Worm (Caenorhabditis elegans) whole organism, L1 larva: ENCODE results near the gene frpr-1.

Experiments
- C04F5.9 ChIP-seq: sonication (generic microtip); optimal IDR thresholded peaks from 2 replicates; lab custom pipeline; 2016; ENCODE audit warnings: missing genetic modification characterization, missing compliant biosample characterization
- C16A3.4 ChIP-seq: fragments of 150-350 bp; optimal IDR thresholded peaks from 2 replicates; lab custom pipeline; 2014; ENCODE audit warnings: missing biosample characterization, missing genetic modification characterization
- F16B12.6 ChIP-seq: fragments of 150-350 bp; optimal IDR thresholded peaks from 2 replicates; lab custom pipeline; 2014; ENCODE audit warnings: missing biosample characterization, missing genetic modification characterization
- Y116A8C.19 ChIP-seq: sonication (generic microtip); optimal IDR thresholded peaks from 2 replicates; lab custom pipeline; 2016; ENCODE audit warnings: missing compliant biosample characterization, missing genetic modification characterization, borderline replicate concordance
- aha-1 ChIP-seq: fragments of 150-350 bp; optimal IDR thresholded peaks from 2 replicates; lab custom pipeline; 2014; ENCODE audit warnings: missing biosample characterization, missing genetic modification characterization
- ama-1 ChIP-seq: fragments of 150-350 bp; optimal IDR thresholded peaks from 2 replicates; lab custom pipeline; 2014
- blmp-1 ChIP-seq: fragments of 150-350 bp; optimal IDR thresholded peaks from 2 replicates; lab custom pipeline; 2014; ENCODE audit warnings: missing biosample characterization, missing genetic modification characterization
- ceh-8 ChIP-seq: fragments of 200-800 bp; sonication (Bioruptor generic); optimal IDR thresholded peaks from 2 replicates; lab custom pipeline; 2018; ENCODE audit warnings: mild to moderate bottlenecking, missing genetic modification characterization, moderate library complexity, missing compliant biosample characterization
- ces-1 ChIP-seq: fragments of 150-350 bp; optimal IDR thresholded peaks from 2 replicates; lab custom pipeline; 2014; ENCODE audit warnings: missing biosample characterization, missing genetic modification reagents, missing genetic modification characterization
- dpl-1 ChIP-seq, 3 experiments: fragments of 150-350 bp in 2 of 3; sonication (generic microtip) in 1 of 3; optimal IDR thresholded peaks; 2 replicates each; lab custom pipeline; 2014 to 2017; ENCODE audit warnings: missing biosample characterization in 3 of 3, missing genetic modification characterization in 3 of 3, missing genetic modification reagents in 3 of 3
- efl-1 ChIP-seq, 4 experiments: fragments of 150-350 bp; optimal IDR thresholded peaks in 3 of 4; peaks in 1 of 4; 1 replicate in 1 of 4; 2 replicates in 3 of 4; lab custom pipeline; 2014; ENCODE audit warnings: missing biosample characterization in 2 of 4, missing genetic modification characterization in 2 of 4, missing genetic modification reagents in 2 of 4
- elt-2 ChIP-seq: sonication (generic microtip); optimal IDR thresholded peaks from 2 replicates; lab custom pipeline; 2016; ENCODE audit warnings: missing genetic modification characterization, mild to moderate bottlenecking, inconsistent platforms, missing compliant biosample characterization, missing genetic modification reagents
- elt-3 ChIP-seq, 6 experiments: fragments of 150-350 bp in 1 of 6; sonication (generic microtip); optimal IDR thresholded peaks; 2 replicates each; lab custom pipeline; 2017 to 2018; ENCODE audit warnings: missing biosample characterization in 6 of 6, missing genetic modification characterization in 6 of 6, inconsistent platforms in 1 of 6
- ets-5 ChIP-seq: fragments of 200-800 bp; sonication (Bioruptor generic); IDR thresholded peaks from 2 replicates; pipeline ENCODE4 v1.3.6; 2022; ENCODE audit warnings: missing genetic modification characterization, missing compliant biosample characterization
- grh-1 ChIP-seq: fragments of 200-800 bp; sonication (Bioruptor generic); IDR thresholded peaks from 2 replicates; pipeline ENCODE4 v1.3.6; 2022; ENCODE audit warnings: missing genetic modification reagents, missing genetic modification characterization, missing compliant biosample characterization
- hlh-17 ChIP-seq: fragments of 200-800 bp; sonication (Bioruptor generic); optimal IDR thresholded peaks from 2 replicates; lab custom pipeline; 2018; ENCODE audit warnings: missing genetic modification characterization, mild to moderate bottlenecking, missing compliant biosample characterization, moderate library complexity, borderline replicate concordance
- hlh-4 ChIP-seq: sonication (generic microtip); optimal IDR thresholded peaks from 2 replicates; lab custom pipeline; 2016; ENCODE audit warnings: mild to moderate bottlenecking, missing genetic modification characterization, missing compliant biosample characterization
- jun-1 ChIP-seq: fragments of 150-350 bp; optimal IDR thresholded peaks from 2 replicates; lab custom pipeline; 2014; ENCODE audit warnings: missing biosample characterization, missing genetic modification reagents, missing genetic modification characterization
- lin-14 ChIP-seq: fragments of 200-800 bp; sonication (Bioruptor generic); optimal IDR thresholded peaks from 2 replicates; lab custom pipeline; 2018; ENCODE audit warnings: mild to moderate bottlenecking, missing genetic modification characterization, moderate library complexity, missing compliant biosample characterization
- lin-35 ChIP-seq, 2 experiments: fragments of 150-350 bp; optimal IDR thresholded peaks; 2 replicates each; lab custom pipeline; 2014; ENCODE audit warnings: missing biosample characterization in 2 of 2, missing genetic modification characterization in 2 of 2, missing genetic modification reagents in 2 of 2
- lin-39 ChIP-seq: fragments of 150-350 bp; optimal IDR thresholded peaks from 2 replicates; lab custom pipeline; 2014; ENCODE audit warnings: missing biosample characterization, missing genetic modification reagents, missing genetic modification characterization
- lsy-2 ChIP-seq, 2 experiments: fragments of 150-350 bp; optimal IDR thresholded peaks; 2 replicates each; lab custom pipeline; 2014; ENCODE audit warnings: missing biosample characterization in 2 of 2, missing genetic modification characterization in 2 of 2
- mdl-1 ChIP-seq, 2 experiments: fragments of 150-350 bp; optimal IDR thresholded peaks; 2 replicates each; lab custom pipeline; 2014 to 2017; ENCODE audit warnings: missing biosample characterization in 2 of 2, missing genetic modification characterization in 2 of 2, inconsistent platforms in 1 of 2
- mef-2 ChIP-seq: fragments of 150-350 bp; optimal IDR thresholded peaks from 2 replicates; lab custom pipeline; 2014; ENCODE audit warnings: missing biosample characterization, missing genetic modification characterization
- mep-1 ChIP-seq: fragments of 150-350 bp; optimal IDR thresholded peaks from 2 replicates; lab custom pipeline; 2014; ENCODE audit warnings: missing biosample characterization, missing genetic modification characterization
- nhr-11 ChIP-seq: fragments of 150-350 bp; optimal IDR thresholded peaks from 2 replicates; lab custom pipeline; 2014; ENCODE audit warnings: missing biosample characterization, missing genetic modification characterization
- nhr-19 ChIP-seq: fragments of 200-800 bp; sonication (Bioruptor generic); conservative IDR thresholded peaks from 2 replicates; pipeline ENCODE4 v1.3.6; 2022; ENCODE audit warnings: missing genetic modification characterization, missing compliant biosample characterization
- nhr-71 ChIP-seq: sonication (generic microtip); optimal IDR thresholded peaks from 2 replicates; lab custom pipeline; 2016; ENCODE audit warnings: mild to moderate bottlenecking, missing genetic modification characterization, moderate library complexity, missing compliant biosample characterization
- nhr-77 ChIP-seq: fragments of 150-350 bp; optimal IDR thresholded peaks from 2 replicates; lab custom pipeline; 2014; ENCODE audit warnings: missing biosample characterization, missing genetic modification characterization
- nhr-85 ChIP-seq: sonication (generic microtip); peaks from one replicate; lab custom pipeline; 2016; ENCODE audit warnings: missing genetic modification characterization, inconsistent platforms, missing compliant biosample characterization
- nhr-90 ChIP-seq: sonication (generic microtip); optimal IDR thresholded peaks from 2 replicates; lab custom pipeline; 2016; ENCODE audit warnings: mild to moderate bottlenecking, missing genetic modification characterization, missing compliant biosample characterization; ENCODE audit not compliant: poor library complexity
- pag-3 ChIP-seq: sonication (generic microtip); optimal IDR thresholded peaks from 2 replicates; lab custom pipeline; 2017; ENCODE audit warnings: missing genetic modification characterization, mild to moderate bottlenecking, missing compliant biosample characterization, antibody characterized with exemption, borderline replicate concordance; ENCODE audit not compliant: insufficient read depth
- rnt-1 ChIP-seq: sonication (generic microtip); optimal IDR thresholded peaks from 2 replicates; lab custom pipeline; 2016; ENCODE audit warnings: mild to moderate bottlenecking, missing genetic modification characterization, moderate library complexity, missing compliant biosample characterization
- snpc-4 ChIP-seq: fragments of 150-350 bp; optimal IDR thresholded peaks from 2 replicates; lab custom pipeline; 2014; ENCODE audit warnings: missing biosample characterization, missing genetic modification characterization
- snu-23 ChIP-seq: sonication (generic microtip); optimal IDR thresholded peaks from 2 replicates; lab custom pipeline; 2016; ENCODE audit warnings: missing genetic modification characterization, missing compliant biosample characterization
- sup-37 ChIP-seq: fragments of 200-800 bp; sonication (Bioruptor generic); optimal IDR thresholded peaks from 2 replicates; lab custom pipeline; 2018; ENCODE audit warnings: mild to moderate bottlenecking, missing genetic modification characterization, missing compliant biosample characterization
- swsn-7 ChIP-seq: sonication (generic microtip); optimal IDR thresholded peaks from 2 replicates; lab custom pipeline; 2016; ENCODE audit warnings: missing genetic modification characterization, missing compliant biosample characterization
- unc-62 ChIP-seq: fragments of 150-350 bp; optimal IDR thresholded peaks from 2 replicates; lab custom pipeline; 2014; ENCODE audit warnings: missing biosample characterization, missing genetic modification reagents, missing genetic modification characterization
- unc-98 ChIP-seq: fragments of 200-800 bp; sonication (Bioruptor generic); IDR thresholded peaks from 2 replicates; pipeline ENCODE4 v1.3.6; 2022; ENCODE audit warnings: missing genetic modification characterization, missing compliant biosample characterization
- zip-4 ChIP-seq: fragments of 200-800 bp; sonication (Bioruptor generic); optimal IDR thresholded peaks from 2 replicates; lab custom pipeline; 2018; ENCODE audit warnings: mild to moderate bottlenecking, missing genetic modification characterization, moderate library complexity, missing compliant biosample characterization
- ztf-4 ChIP-seq: fragments of 150-350 bp; optimal IDR thresholded peaks from 2 replicates; lab custom pipeline; 2014; ENCODE audit warnings: missing biosample characterization, missing genetic modification characterization

Gene frpr-1

ce11 chrX:8089266-8089909 lies 40.1 kb downstream of the frpr-1 start:
- TF ChIP-seq nhr-90 (tag; lab: Kevin White, UChicago) (peak; percentile 15), elt-2 (tag; lab: Kevin White, UChicago) (peak; percentile 16), blmp-1 (tag; lab: Kevin White, UChicago) (peak; percentile 44), grh-1 (peak; percentile 17; the same call in 1 of the 2 replicates), unc-98 (GFP tag; lab: Robert Waterston, UW) (no peak), efl-1 (optimal IDR thresholded peaks at IDR 0.05; lab: Kevin White, UChicago) (no peak), efl-1 (GFP tag; optimal IDR thresholded peaks at IDR 0.05 in 1 of 2; lab: Kevin White, UChicago) (peak; percentile 12 to 69), mep-1 (tag; lab: Kevin White, UChicago) (peak; percentile 65), F16B12.6 (tag; lab: Kevin White, UChicago) (peak; percentile 80), lsy-2 (tag; optimal IDR thresholded peaks at IDR 0.05; lab: Kevin White, UChicago) (no peak), nhr-71 (tag; lab: Kevin White, UChicago) (peak; percentile 23), dpl-1 (GFP tag; optimal IDR thresholded peaks at IDR 0.05; lab: Kevin White, UChicago) (peak in 1 of 3 experiments; percentile 2), ztf-4 (tag; lab: Kevin White, UChicago) (no peak), pag-3 (tag; lab: Kevin White, UChicago) (no peak), rnt-1 (tag; lab: Kevin White, UChicago) (peak; percentile 22), snu-23 (GFP tag; lab: Kevin White, UChicago) (peak; percentile 24), nhr-19 (GFP tag; lab: Robert Waterston, UW) (no peak; the same call in 1 of the 2 replicates), jun-1 (peak; percentile 10), elt-3 (tag; optimal IDR thresholded peaks at IDR 0.05; lab: Kevin White, UChicago) (peak in 2 of 6 experiments; percentile 4 to 78), swsn-7 (tag; lab: Kevin White, UChicago) (peak; percentile 9), lin-35 (GFP tag; optimal IDR thresholded peaks at IDR 0.05; lab: Kevin White, UChicago) (peak in 1 of 2 experiments; percentile 15), C04F5.9 (tag; lab: Kevin White, UChicago) (no peak), ces-1 (GFP tag; lab: Kevin White, UChicago) (no peak), lin-14 (GFP tag; lab: Kevin White, UChicago) (peak; percentile 43)

DNA sequence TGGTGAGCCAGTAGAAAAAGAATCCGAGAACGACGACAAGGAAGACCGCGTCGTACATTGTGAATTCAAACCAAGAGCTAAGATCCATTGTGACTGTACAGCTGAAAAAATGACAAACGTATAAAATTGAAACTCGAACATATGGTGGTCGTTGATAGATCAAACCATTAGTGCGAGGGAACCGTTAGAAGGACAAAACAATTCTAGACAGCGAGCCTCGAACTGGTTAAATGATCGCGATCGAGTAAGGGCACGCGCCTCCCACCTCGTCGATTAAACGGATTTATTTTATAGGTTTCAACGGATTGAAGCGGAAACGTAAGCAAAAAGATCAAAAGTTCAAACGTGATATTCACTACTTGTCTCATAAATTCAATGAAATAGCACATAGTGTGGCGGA lies 41.0 kb downstream of the frpr-1 start, which contains the start of gene vem-1:
vem-1 (minus strand) TSS at position 101 of the 400 bp plus-strand sequence.
- TF ChIP-seq mef-2 (tag; lab: Kevin White, UChicago) (no peak), nhr-85 (tag; lab: Kevin White, UChicago) (peak; percentile 15)

- TF ChIP-seq sup-37 (GFP tag; lab: Kevin White, UChicago) (no peak), hlh-4 (tag; lab: Kevin White, UChicago) (no peak), ets-5 (GFP tag; lab: Robert Waterston, UW) (no peak), nhr-85 (tag; lab: Kevin White, UChicago) (peak; percentile 53), ama-1 (lab: Kevin White, UChicago) (no peak), nhr-71 (tag; lab: Kevin White, UChicago) (peak; percentile 12)
- TF ChIP-seq, all 84 proteins: peak for 2
Measured at ce11 chrX:8086725-8087641, 42.5 kb downstream of the frpr-1 start.

ce11 chrX:8086450-8086724 lies 43.1 kb downstream of the frpr-1 start, which contains the start of gene dao-3:
TSS of gene dao-3 (minus strand) at chrX:8086550.
- TF ChIP-seq swsn-7 (tag; lab: Kevin White, UChicago) (no peak), lin-39 (no peak), snpc-4 (no peak), mdl-1 (tag; optimal IDR thresholded peaks at IDR 0.05; lab: Kevin White, UChicago) (no peak), snu-23 (GFP tag; lab: Kevin White, UChicago) (no peak), nhr-19 (GFP tag; lab: Robert Waterston, UW) (no peak), nhr-11 (tag; lab: Kevin White, UChicago) (no peak), aha-1 (tag; lab: Kevin White, UChicago) (no peak), nhr-90 (tag; lab: Kevin White, UChicago) (no peak), zip-4 (no peak), C04F5.9 (tag; lab: Kevin White, UChicago) (no peak), nhr-77 (tag; lab: Kevin White, UChicago) (no peak), C16A3.4 (tag; lab: Kevin White, UChicago) (no peak), ceh-8 (no peak), ztf-4 (tag; lab: Kevin White, UChicago) (no peak), unc-62 (no peak), Y116A8C.19 (tag; lab: Kevin White, UChicago) (no peak), elt-2 (tag; lab: Kevin White, UChicago) (no peak), hlh-17 (GFP tag; lab: Kevin White, UChicago) (no peak)
